Worm (Caenorhabditis elegans): Measurements from ENCODE around the gene ceh-100.

The ceh-100 gene

ce11 chrII:12542594-12542997 is 60.9 kb downstream of the ceh-100 start:
- TF ChIP-seq unc-62 (GFP tag; optimal IDR thresholded peaks at IDR 0.05 in 1 of 2) (no peak), unc-62 (tag; optimal IDR thresholded peaks at IDR 0.05) (no peak), mxl-2 (GFP tag; conservative IDR thresholded peaks at IDR 0.05) (no peak), hmg-1.1 (GFP tag; IDR thresholded peaks at IDR 0.05) (no peak), nhr-77 (tag; optimal IDR thresholded peaks at IDR 0.05) (no peak), spr-1 (tag; optimal IDR thresholded peaks at IDR 0.05) (no peak), Y75B8A.6 (GFP tag; IDR thresholded peaks at IDR 0.05) (no peak; the same call in 1 of the 2 replicates), dpl-1 (GFP tag; optimal IDR thresholded peaks at IDR 0.05) (no peak), nhr-25 (tag; optimal IDR thresholded peaks at IDR 0.05; ENCODE audit: borderline replicate concordance, insufficient read depth) (no peak), sdz-12 (GFP tag; optimal IDR thresholded peaks at IDR 0.05) (no peak), F44E2.7 (GFP tag; IDR thresholded peaks at IDR 0.05) (0 out of 2 replicates have a peak, but pooled peaks have one; percentile 68), madf-5 (GFP tag; IDR thresholded peaks at IDR 0.05) (no peak), dmd-8 (GFP tag; IDR thresholded peaks at IDR 0.05) (peak; percentile 62; the same call in 1 of the 2 replicates), rbr-2 (tag; optimal IDR thresholded peaks at IDR 0.05) (no peak), R02D3.7 (tag; optimal IDR thresholded peaks at IDR 0.05) (no peak), madf-9 (GFP tag; conservative IDR thresholded peaks at IDR 0.05) (0 out of 2 replicates have a peak, but pooled peaks have one; percentile 36), snpc-4 (tag; optimal IDR thresholded peaks at IDR 0.05) (no peak), mxl-3 (GFP tag; optimal IDR thresholded peaks at IDR 0.05) (no peak), nhr-102 (tag; optimal IDR thresholded peaks at IDR 0.05) (peak; percentile 58), egl-43 (GFP tag; IDR thresholded peaks at IDR 0.05) (no peak), zag-1 (tag; optimal IDR thresholded peaks at IDR 0.05) (no peak), jun-1 (tag; optimal IDR thresholded peaks at IDR 0.05) (no peak), ceh-32 (tag; optimal IDR thresholded peaks at IDR 0.05; ENCODE audit: poor library complexity) (no peak), zip-11 (GFP tag; IDR thresholded peaks at IDR 0.05) (no peak), vab-7 (GFP tag; IDR thresholded peaks at IDR 0.05) (no peak), F26F4.8 (GFP tag; conservative IDR thresholded peaks at IDR 0.05) (peak; percentile 80), Y5F2A.4 (GFP tag; optimal IDR thresholded peaks at IDR 0.05) (no peak), lin-29 (GFP tag; IDR thresholded peaks at IDR 0.05) (no peak), dmd-9 (GFP tag; IDR thresholded peaks at IDR 0.05) (no peak), zfp-2 (tag; optimal IDR thresholded peaks at IDR 0.05) (no peak), nhr-6 (tag; optimal IDR thresholded peaks at IDR 0.05) (no peak), lin-15B (tag; optimal IDR thresholded peaks at IDR 0.05) (no peak), nhr-111 (GFP tag; optimal IDR thresholded peaks at IDR 0.05) (no peak), nhr-48 (tag; optimal IDR thresholded peaks at IDR 0.05) (peak; percentile 9), nhr-42 (GFP tag; IDR thresholded peaks at IDR 0.05) (no peak), mdt-29 (GFP tag; IDR thresholded peaks at IDR 0.05) (no peak), gei-8 (GFP tag; optimal IDR thresholded peaks at IDR 0.05) (peak; percentile 26), ztf-7 (tag; optimal IDR thresholded peaks at IDR 0.05) (no peak), F49E8.2 (tag; optimal IDR thresholded peaks at IDR 0.05; ENCODE audit: borderline replicate concordance) (peak; percentile 4), ZK337.2 (GFP tag; IDR thresholded peaks at IDR 0.05) (0 out of 2 replicates have a peak, but pooled peaks have one; percentile 40), T26A8.4 (GFP tag; IDR thresholded peaks at IDR 0.05) (no peak), attf-4 (tag; optimal IDR thresholded peaks at IDR 0.05) (no peak), aha-1 (tag) (no peak), lin-13 (GFP tag; optimal IDR thresholded peaks at IDR 0.05) (peak; percentile 54), nhr-10 (tag; optimal IDR thresholded peaks at IDR 0.05) (no peak), dmd-6 (GFP tag; IDR thresholded peaks at IDR 0.05) (peak; percentile 40), aly-2 (tag; optimal IDR thresholded peaks at IDR 0.05) (no peak), daf-16 (GFP tag; optimal IDR thresholded peaks at IDR 0.05) (peak; percentile 42 to 84), daf-16 (tag; optimal IDR thresholded peaks at IDR 0.05) (no peak), duxl-1 (tag; optimal IDR thresholded peaks at IDR 0.05; ENCODE audit: poor library complexity) (no peak), Y105C5A.15 (GFP tag; IDR thresholded peaks at IDR 0.05) (no peak), unc-39 (tag; optimal IDR thresholded peaks at IDR 0.05) (no peak), php-3 (GFP tag; IDR thresholded peaks at IDR 0.05) (no peak)

Data from whole organism, L4 larva.